Worm (Caenorhabditis elegans): ENCODE measurements around the gene R08C7.4.
A peak's percentile ranks its signal among the peaks of the same experiment; 100 is the strongest.

DNA sequence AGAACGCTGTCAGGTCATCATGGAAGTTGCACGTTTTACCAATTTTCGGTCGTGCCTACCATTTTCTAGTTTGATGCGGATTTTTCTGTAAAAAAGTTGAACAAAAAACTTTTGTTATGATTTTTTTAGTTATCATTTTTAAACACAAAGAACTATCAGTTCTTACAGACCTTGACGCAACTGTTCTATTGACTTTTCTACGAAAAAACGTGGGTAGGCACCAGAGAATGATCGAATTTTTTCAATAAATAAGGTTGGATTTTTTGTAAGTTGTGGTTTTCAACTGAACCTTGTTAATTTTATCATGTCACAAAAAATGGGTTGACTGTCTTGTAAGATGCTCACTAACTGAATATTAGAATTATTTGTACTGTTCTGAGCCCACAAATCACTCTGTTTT, 43.8 kb downstream of the R08C7.4 start:
- TF ChIP-seq nhr-76 (tag; optimal IDR thresholded peaks at IDR 0.05) (no peak), fos-1 (tag; optimal IDR thresholded peaks at IDR 0.05) (no peak), nhr-77 (tag; optimal IDR thresholded peaks at IDR 0.05) (no peak), daf-16 (GFP tag; optimal IDR thresholded peaks at IDR 0.05) (no peak), daf-16 (tag; optimal IDR thresholded peaks at IDR 0.05) (peak; percentile 29), ces-1 (GFP tag; optimal IDR thresholded peaks at IDR 0.05) (no peak), lin-13 (GFP tag; optimal IDR thresholded peaks at IDR 0.05) (no peak), lin-39 (tag; optimal IDR thresholded peaks at IDR 0.05) (no peak), pqm-1 (tag; optimal IDR thresholded peaks at IDR 0.05) (no peak), zag-1 (tag; optimal IDR thresholded peaks at IDR 0.05) (no peak), pha-4 (GFP tag; IDR thresholded peaks at IDR 0.05) (no peak), pha-4 (tag; optimal IDR thresholded peaks at IDR 0.05) (no peak), dve-1 (tag; optimal IDR thresholded peaks at IDR 0.05; ENCODE audit: insufficient read depth) (peak; percentile 36), ceh-82 (tag; optimal IDR thresholded peaks at IDR 0.05) (no peak), nhr-237 (tag; optimal IDR thresholded peaks at IDR 0.05) (no peak), mes-2 (tag; optimal IDR thresholded peaks at IDR 0.05; ENCODE audit: poor library complexity, severe bottlenecking) (no peak)

All from whole organism, L4 larva.